Worm (Caenorhabditis elegans) whole organism, late embryonic: ENCODE data around the gene sdc-1.

Experiments
- F13H6.1 ChIP-seq: sonication (generic microtip); optimal IDR thresholded peaks from 2 replicates; lab custom pipeline; 2016; ENCODE audit warnings: missing genetic modification characterization, missing compliant biosample characterization
- K02D7.2 ChIP-seq: sonication (generic microtip); optimal IDR thresholded peaks from 2 replicates; lab custom pipeline; 2017; ENCODE audit warnings: mild to moderate bottlenecking, missing genetic modification characterization, missing compliant biosample characterization
- ama-1 ChIP-seq: fragments of 150-350 bp; optimal IDR thresholded peaks from 2 replicates; lab custom pipeline; 2014
- ceh-24 ChIP-seq: sonication (generic microtip); optimal IDR thresholded peaks from 2 replicates; lab custom pipeline; 2016; ENCODE audit warnings: mild to moderate bottlenecking, missing genetic modification characterization, missing compliant biosample characterization
- ceh-9 ChIP-seq: sonication (generic microtip); optimal IDR thresholded peaks from 2 replicates; lab custom pipeline; 2016; ENCODE audit warnings: mild to moderate bottlenecking, missing genetic modification characterization, inconsistent platforms, missing compliant biosample characterization
- elt-4 ChIP-seq: sonication (generic microtip); optimal IDR thresholded peaks from 2 replicates; lab custom pipeline; 2016; ENCODE audit warnings: missing genetic modification characterization, missing compliant biosample characterization
- nfya-1 ChIP-seq: sonication (generic microtip); optimal IDR thresholded peaks from 2 replicates; lab custom pipeline; 2017; ENCODE audit warnings: missing genetic modification characterization, mild to moderate bottlenecking, missing compliant biosample characterization, antibody characterized with exemption, moderate library complexity
- pqm-1 ChIP-seq: sonication (generic microtip); optimal IDR thresholded peaks from 2 replicates; lab custom pipeline; 2016; ENCODE audit warnings: missing genetic modification characterization, missing compliant biosample characterization
- sdc-2 ChIP-seq: sonication (generic microtip); optimal IDR thresholded peaks from 2 replicates; lab custom pipeline; 2016; ENCODE audit warnings: missing genotype, missing genetic modification characterization, missing compliant biosample characterization

- TF ChIP-seq elt-4 (no peak), ceh-24 (tag; lab: Kevin White, UChicago) (no peak), sdc-2 (tag; lab: Kevin White, UChicago) (no peak), K02D7.2 (tag; lab: Kevin White, UChicago) (no peak), pqm-1 (tag; lab: Kevin White, UChicago) (no peak), nfya-1 (tag; lab: Kevin White, UChicago) (no peak), F13H6.1 (no peak), ama-1 (lab: Kevin White, UChicago) (no peak), ceh-9 (tag; lab: Kevin White, UChicago) (no peak)
Measured at ce11 chrX:16260077-16260476, 15.5 kb upstream of the sdc-1 start.
